Worm (Caenorhabditis elegans): Measurements from ENCODE around the gene fipr-21.

- TF ChIP-seq flt-1 (GFP tag; IDR thresholded peaks at IDR 0.05) (no peak), med-1 (GFP tag; optimal IDR thresholded peaks at IDR 0.05; ENCODE audit: insufficient read depth) (no peak)
Observed at ce11 chrX:10279299-10279698, 25.0 kb upstream of the fipr-21 start, which contains the start of gene slc-9B.1.
